Worm (Caenorhabditis elegans): ENCODE results near the gene zfp-3.
A peak's percentile ranks its signal among the peaks of the same experiment; 100 is the strongest.

zfp-3 gene

DNA sequence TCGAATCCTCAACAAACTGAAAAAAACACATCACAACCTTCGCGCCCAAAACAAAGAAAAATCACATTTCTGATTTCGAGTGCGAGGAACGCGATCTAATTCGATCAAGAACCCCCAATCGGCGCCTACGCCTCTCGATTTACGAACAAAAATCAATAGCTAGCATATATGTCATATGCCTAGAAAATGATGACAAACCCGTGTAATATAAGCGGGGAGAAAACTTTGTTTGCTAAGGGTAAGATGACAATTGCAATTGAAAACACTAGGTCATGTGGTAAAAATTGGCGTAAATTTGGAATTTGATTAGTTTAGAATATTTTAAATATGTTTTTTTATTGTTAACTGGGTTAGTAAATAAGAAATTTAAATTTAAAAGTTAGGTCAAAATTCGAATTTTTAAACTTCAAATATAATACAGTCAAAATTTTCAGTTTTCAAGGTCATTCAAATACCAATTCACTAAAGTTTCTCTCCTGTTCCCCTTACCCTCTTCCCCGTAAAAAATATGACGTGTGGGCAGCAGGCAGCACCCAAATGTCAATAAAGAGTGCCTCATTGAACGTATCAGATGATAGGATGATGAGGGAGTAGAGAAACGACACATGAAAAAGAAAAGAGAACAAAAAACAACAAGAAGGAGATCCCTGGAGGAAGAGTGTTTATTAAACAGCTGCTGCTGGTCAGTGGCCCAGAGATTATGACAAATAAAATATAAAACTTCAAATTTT is 10.1 kb upstream of the zfp-3 start (continued):
- TF ChIP-seq grh-1 (GFP tag; IDR thresholded peaks at IDR 0.05) (no peak), nhr-19 (GFP tag; conservative IDR thresholded peaks at IDR 0.05) (peak; percentile 48; the same call in 1 of the 2 replicates), xbp-1 (tag; optimal IDR thresholded peaks at IDR 0.05) (peak; percentile 7), snu-23 (GFP tag; optimal IDR thresholded peaks at IDR 0.05) (peak; percentile 68), sup-37 (GFP tag; optimal IDR thresholded peaks at IDR 0.05) (no peak), ces-1 (GFP tag; optimal IDR thresholded peaks at IDR 0.05) (no peak), tlp-1 (tag; optimal IDR thresholded peaks at IDR 0.05) (no peak), lir-3 (tag; optimal IDR thresholded peaks at IDR 0.05; ENCODE audit: poor library complexity) (peak; percentile 26), efl-1 (optimal IDR thresholded peaks at IDR 0.05) (peak in 1 of 2 experiments; percentile 2), efl-1 (GFP tag; optimal IDR thresholded peaks at IDR 0.05 in 1 of 2) (no peak), egl-13 (tag; optimal IDR thresholded peaks at IDR 0.05) (no peak), zag-1 (tag; optimal IDR thresholded peaks at IDR 0.05) (no peak), nhr-20 (tag; optimal IDR thresholded peaks at IDR 0.05) (peak; percentile 74), fos-1 (tag; optimal IDR thresholded peaks at IDR 0.05) (peak; percentile 14), nhr-76 (tag; optimal IDR thresholded peaks at IDR 0.05) (no peak), Y116A8C.19 (tag; optimal IDR thresholded peaks at IDR 0.05; ENCODE audit: borderline replicate concordance) (no peak), mdl-1 (tag; optimal IDR thresholded peaks at IDR 0.05) (peak in 1 of 2 experiments; percentile 74), lin-39 (tag; optimal IDR thresholded peaks at IDR 0.05) (no peak), ama-1 (optimal IDR thresholded peaks at IDR 0.05) (no peak), mep-1 (tag; optimal IDR thresholded peaks at IDR 0.05) (peak; percentile 71), blmp-1 (tag; optimal IDR thresholded peaks at IDR 0.05) (peak; percentile 77), lin-35 (GFP tag; optimal IDR thresholded peaks at IDR 0.05) (peak in 1 of 2 experiments; percentile 54), dpl-1 (GFP tag; optimal IDR thresholded peaks at IDR 0.05) (peak in 1 of 3 experiments; percentile 25), nhr-12 (tag; optimal IDR thresholded peaks at IDR 0.05) (no peak), skn-1 (tag; optimal IDR thresholded peaks at IDR 0.05) (peak; percentile 100), tbx-2 (tag; optimal IDR thresholded peaks at IDR 0.05) (peak; percentile 49), nhr-77 (tag; optimal IDR thresholded peaks at IDR 0.05) (peak; percentile 23), egl-27 (tag; optimal IDR thresholded peaks at IDR 0.05) (no peak), ceh-82 (tag; optimal IDR thresholded peaks at IDR 0.05) (peak in 1 of 3 experiments; percentile 21)

DNA sequence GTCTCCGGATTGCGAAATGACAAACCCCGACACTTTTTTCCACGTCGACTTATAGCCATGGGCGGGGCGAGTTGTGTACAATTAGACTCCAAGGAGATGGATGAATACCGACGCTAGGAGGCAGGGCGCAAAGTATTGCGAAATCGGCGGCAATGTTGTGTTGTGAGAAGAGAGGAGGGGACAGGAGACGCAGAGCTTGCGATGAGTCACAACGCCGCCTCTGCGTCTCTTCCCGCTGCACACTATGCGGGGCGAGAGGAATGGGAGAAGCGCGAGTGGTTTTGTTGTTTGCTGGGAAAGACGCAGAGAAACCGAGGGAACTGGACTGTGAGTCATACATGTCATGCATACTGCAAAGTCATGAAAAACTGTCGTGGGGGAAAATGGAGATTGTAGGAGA is 7.9 kb upstream of the zfp-3 start:
- TF ChIP-seq C16A3.4 (tag; optimal IDR thresholded peaks at IDR 0.05) (peak; percentile 85), jun-1 (tag; optimal IDR thresholded peaks at IDR 0.05) (peak; percentile 100), lin-14 (GFP tag; optimal IDR thresholded peaks at IDR 0.05) (peak; percentile 97), blmp-1 (tag; optimal IDR thresholded peaks at IDR 0.05) (peak; percentile 66), nhr-11 (tag; optimal IDR thresholded peaks at IDR 0.05) (peak; percentile 60), mab-9 (GFP tag; IDR thresholded peaks at IDR 0.05) (no peak; the same call in 1 of the 2 replicates), skn-1 (tag; optimal IDR thresholded peaks at IDR 0.05) (peak; percentile 99), nhr-47 (tag; optimal IDR thresholded peaks at IDR 0.05) (peak; percentile 90), ceh-82 (tag; optimal IDR thresholded peaks at IDR 0.05) (peak; percentile 91 to 94 (median 93)), irx-1 (tag; optimal IDR thresholded peaks at IDR 0.05) (peak; percentile 64), grh-1 (GFP tag; IDR thresholded peaks at IDR 0.05) (peak; percentile 86), nhr-71 (tag; optimal IDR thresholded peaks at IDR 0.05) (peak; percentile 95), nhr-84 (tag; optimal IDR thresholded peaks at IDR 0.05) (no peak), nhr-28 (tag; optimal IDR thresholded peaks at IDR 0.05) (no peak), nhr-19 (GFP tag; conservative IDR thresholded peaks at IDR 0.05) (peak; percentile 82), fos-1 (tag; optimal IDR thresholded peaks at IDR 0.05) (peak; percentile 100), C34B4.2 (tag; optimal IDR thresholded peaks at IDR 0.05) (no peak), vab-15 (tag; optimal IDR thresholded peaks at IDR 0.05) (no peak), Y116A8C.19 (tag; optimal IDR thresholded peaks at IDR 0.05; ENCODE audit: borderline replicate concordance) (no peak), dpl-1 (GFP tag; optimal IDR thresholded peaks at IDR 0.05) (peak in 2 of 3 experiments; percentile 42 to 48), fkh-8 (tag; optimal IDR thresholded peaks at IDR 0.05) (peak; percentile 96), zag-1 (tag; optimal IDR thresholded peaks at IDR 0.05) (peak; percentile 17), efl-1 (optimal IDR thresholded peaks at IDR 0.05) (peak; percentile 64 to 87), efl-1 (GFP tag; optimal IDR thresholded peaks at IDR 0.05 in 1 of 2) (peak; percentile 6 to 95), zip-4 (GFP tag; optimal IDR thresholded peaks at IDR 0.05) (peak; percentile 100), unc-86 (tag; optimal IDR thresholded peaks at IDR 0.05) (peak; percentile 78), nhr-20 (tag; optimal IDR thresholded peaks at IDR 0.05) (peak; percentile 93), hlh-17 (GFP tag; optimal IDR thresholded peaks at IDR 0.05; ENCODE audit: borderline replicate concordance) (no peak), fkh-10 (GFP tag; optimal IDR thresholded peaks at IDR 0.05) (peak; percentile 67), efl-3 (GFP tag; optimal IDR thresholded peaks at IDR 0.05) (no peak), alr-1 (tag; optimal IDR thresholded peaks at IDR 0.05; ENCODE audit: borderline replicate concordance) (no peak), hpl-2 (GFP tag; optimal IDR thresholded peaks at IDR 0.05) (peak; percentile 77)

Measured in whole organism, L1 larva.